Fruit fly (Drosophila melanogaster): Measurements from ENCODE around the gene Smg6.

dm6 chr3R:24997287-24997686, 36.0 kb downstream of the Smg6 start:
- TF ChIP-seq Dip2 (GFP tag; IDR thresholded peaks at IDR 0.05) (no peak), CrebB (tag; optimal IDR thresholded peaks at IDR 0.05) (no peak)

All from whole organism, embryonic.